Worm (Caenorhabditis elegans) whole organism, L1 larva: Measurements from ENCODE around the gene F42A10.6.

Experiments used
- C04F5.9 ChIP-seq: sonication (generic microtip); optimal IDR thresholded peaks from 2 replicates; lab custom pipeline; 2016; ENCODE audit warnings: missing genetic modification characterization, missing compliant biosample characterization
- F16B12.6 ChIP-seq: fragments of 150-350 bp; optimal IDR thresholded peaks from 2 replicates; lab custom pipeline; 2014; ENCODE audit warnings: missing biosample characterization, missing genetic modification characterization
- alr-1 ChIP-seq: fragments of 200-800 bp; sonication (Bioruptor generic); optimal IDR thresholded peaks from 2 replicates; lab custom pipeline; 2018; ENCODE audit warnings: borderline replicate concordance, mild to moderate bottlenecking, missing genetic modification characterization, missing compliant biosample characterization
- ceh-8 ChIP-seq: fragments of 200-800 bp; sonication (Bioruptor generic); optimal IDR thresholded peaks from 2 replicates; lab custom pipeline; 2018; ENCODE audit warnings: mild to moderate bottlenecking, missing genetic modification characterization, moderate library complexity, missing compliant biosample characterization
- ceh-82 ChIP-seq, 3 experiments: fragments of 150-350 bp in 1 of 3; sonication (generic microtip) in 2 of 3; optimal IDR thresholded peaks; 2 replicates each; lab custom pipeline; 2014 to 2017; ENCODE audit warnings: missing biosample characterization in 3 of 3, missing genetic modification characterization in 3 of 3
- ceh-90 ChIP-seq: sonication (generic microtip); optimal IDR thresholded peaks from 2 replicates; lab custom pipeline; 2016; ENCODE audit warnings: missing genetic modification characterization, missing compliant biosample characterization
- ces-1 ChIP-seq: fragments of 150-350 bp; optimal IDR thresholded peaks from 2 replicates; lab custom pipeline; 2014; ENCODE audit warnings: missing biosample characterization, missing genetic modification reagents, missing genetic modification characterization
- dpl-1 ChIP-seq, 3 experiments: fragments of 150-350 bp in 2 of 3; sonication (generic microtip) in 1 of 3; optimal IDR thresholded peaks; 2 replicates each; lab custom pipeline; 2014 to 2017; ENCODE audit warnings: missing biosample characterization in 3 of 3, missing genetic modification characterization in 3 of 3, missing genetic modification reagents in 3 of 3
- dsc-1 ChIP-seq: sonication (generic microtip); optimal IDR thresholded peaks from 2 replicates; lab custom pipeline; 2016; ENCODE audit warnings: mild to moderate bottlenecking, missing genetic modification characterization, missing compliant biosample characterization
- efl-1 ChIP-seq, 4 experiments: fragments of 150-350 bp; optimal IDR thresholded peaks in 3 of 4; peaks in 1 of 4; 1 replicate in 1 of 4; 2 replicates in 3 of 4; lab custom pipeline; 2014; ENCODE audit warnings: missing biosample characterization in 2 of 4, missing genetic modification characterization in 2 of 4, missing genetic modification reagents in 2 of 4
- egl-13 ChIP-seq: sonication (generic microtip); optimal IDR thresholded peaks from 2 replicates; lab custom pipeline; 2016; ENCODE audit warnings: missing genotype, missing genetic modification reagents, missing genetic modification characterization, missing compliant biosample characterization
- egl-27 ChIP-seq, 2 experiments: fragments of 150-350 bp in 1 of 2; sonication (generic microtip); optimal IDR thresholded peaks; 3 replicates each; lab custom pipeline; 2017 to 2018; ENCODE audit warnings: missing biosample characterization in 2 of 2, missing genetic modification characterization in 2 of 2, missing genetic modification reagents in 2 of 2
- elt-2 ChIP-seq: sonication (generic microtip); optimal IDR thresholded peaks from 2 replicates; lab custom pipeline; 2016; ENCODE audit warnings: missing genetic modification characterization, mild to moderate bottlenecking, inconsistent platforms, missing compliant biosample characterization, missing genetic modification reagents
- fkh-10 ChIP-seq: sonication (generic microtip); optimal IDR thresholded peaks from 2 replicates; lab custom pipeline; 2017; ENCODE audit warnings: missing biosample characterization, missing genetic modification reagents, missing genetic modification characterization
- fkh-8 ChIP-seq: sonication (generic microtip); optimal IDR thresholded peaks from 2 replicates; lab custom pipeline; 2016; ENCODE audit warnings: mild to moderate bottlenecking, missing genetic modification characterization, missing compliant biosample characterization
- fos-1 ChIP-seq: fragments of 150-350 bp; optimal IDR thresholded peaks from 2 replicates; lab custom pipeline; 2014; ENCODE audit warnings: missing biosample characterization, missing genetic modification characterization
- hpl-2 ChIP-seq: fragments of 150-350 bp; optimal IDR thresholded peaks from 2 replicates; lab custom pipeline; 2014; ENCODE audit warnings: missing biosample characterization, missing genetic modification reagents, missing genetic modification characterization
- irx-1 ChIP-seq: sonication (generic microtip); optimal IDR thresholded peaks from 2 replicates; lab custom pipeline; 2016; ENCODE audit warnings: missing genetic modification characterization, missing compliant biosample characterization
- isw-1 ChIP-seq: fragments of 200-800 bp; sonication (Bioruptor generic); IDR thresholded peaks from 2 replicates; pipeline ENCODE4 v1.3.6; 2022; ENCODE audit warnings: missing genetic modification characterization, missing compliant biosample characterization
- jun-1 ChIP-seq: fragments of 150-350 bp; optimal IDR thresholded peaks from 2 replicates; lab custom pipeline; 2014; ENCODE audit warnings: missing biosample characterization, missing genetic modification reagents, missing genetic modification characterization
- lin-13 ChIP-seq: fragments of 150-350 bp; optimal IDR thresholded peaks from 2 replicates; lab custom pipeline; 2014; ENCODE audit warnings: missing biosample characterization, missing genetic modification reagents, missing genetic modification characterization
- lin-14 ChIP-seq: fragments of 200-800 bp; sonication (Bioruptor generic); optimal IDR thresholded peaks from 2 replicates; lab custom pipeline; 2018; ENCODE audit warnings: mild to moderate bottlenecking, missing genetic modification characterization, moderate library complexity, missing compliant biosample characterization
- lin-35 ChIP-seq, 2 experiments: fragments of 150-350 bp; optimal IDR thresholded peaks; 2 replicates each; lab custom pipeline; 2014; ENCODE audit warnings: missing biosample characterization in 2 of 2, missing genetic modification characterization in 2 of 2, missing genetic modification reagents in 2 of 2
- lir-3 ChIP-seq: sonication (generic microtip); optimal IDR thresholded peaks from 2 replicates; lab custom pipeline; 2016; ENCODE audit warnings: mild to moderate bottlenecking, missing genetic modification characterization, moderate library complexity, missing compliant biosample characterization; ENCODE audit not compliant: poor library complexity
- lsy-2 ChIP-seq, 2 experiments: fragments of 150-350 bp; optimal IDR thresholded peaks; 2 replicates each; lab custom pipeline; 2014; ENCODE audit warnings: missing biosample characterization in 2 of 2, missing genetic modification characterization in 2 of 2
- mab-9 ChIP-seq: fragments of 200-800 bp; sonication (Bioruptor generic); IDR thresholded peaks from 2 replicates; pipeline ENCODE4 v1.3.6; 2022; ENCODE audit warnings: missing genetic modification reagents, missing genetic modification characterization, missing compliant biosample characterization
- mdl-1 ChIP-seq, 2 experiments: fragments of 150-350 bp; optimal IDR thresholded peaks; 2 replicates each; lab custom pipeline; 2014 to 2017; ENCODE audit warnings: missing biosample characterization in 2 of 2, missing genetic modification characterization in 2 of 2, inconsistent platforms in 1 of 2
- mep-1 ChIP-seq: fragments of 150-350 bp; optimal IDR thresholded peaks from 2 replicates; lab custom pipeline; 2014; ENCODE audit warnings: missing biosample characterization, missing genetic modification characterization
- nhr-12 ChIP-seq: sonication (generic microtip); optimal IDR thresholded peaks from 2 replicates; lab custom pipeline; 2017; ENCODE audit warnings: missing biosample characterization, missing genetic modification characterization
- nhr-19 ChIP-seq: fragments of 200-800 bp; sonication (Bioruptor generic); conservative IDR thresholded peaks from 2 replicates; pipeline ENCODE4 v1.3.6; 2022; ENCODE audit warnings: missing genetic modification characterization, missing compliant biosample characterization
- nhr-20 ChIP-seq: sonication (generic microtip); optimal IDR thresholded peaks from 2 replicates; lab custom pipeline; 2016; ENCODE audit warnings: mild to moderate bottlenecking, missing genetic modification characterization, missing compliant biosample characterization
- nhr-47 ChIP-seq: sonication (generic microtip); optimal IDR thresholded peaks from 2 replicates; lab custom pipeline; 2016; ENCODE audit warnings: mild to moderate bottlenecking, missing genetic modification characterization, moderate library complexity, missing compliant biosample characterization
- nhr-71 ChIP-seq: sonication (generic microtip); optimal IDR thresholded peaks from 2 replicates; lab custom pipeline; 2016; ENCODE audit warnings: mild to moderate bottlenecking, missing genetic modification characterization, moderate library complexity, missing compliant biosample characterization
- nhr-85 ChIP-seq: sonication (generic microtip); peaks from one replicate; lab custom pipeline; 2016; ENCODE audit warnings: missing genetic modification characterization, inconsistent platforms, missing compliant biosample characterization
- pqm-1 ChIP-seq: sonication (generic microtip); optimal IDR thresholded peaks from 3 replicates; lab custom pipeline; 2017; ENCODE audit warnings: missing biosample characterization, missing genetic modification characterization
- rnt-1 ChIP-seq: sonication (generic microtip); optimal IDR thresholded peaks from 2 replicates; lab custom pipeline; 2016; ENCODE audit warnings: mild to moderate bottlenecking, missing genetic modification characterization, moderate library complexity, missing compliant biosample characterization
- snu-23 ChIP-seq: sonication (generic microtip); optimal IDR thresholded peaks from 2 replicates; lab custom pipeline; 2016; ENCODE audit warnings: missing genetic modification characterization, missing compliant biosample characterization
- swsn-7 ChIP-seq: sonication (generic microtip); optimal IDR thresholded peaks from 2 replicates; lab custom pipeline; 2016; ENCODE audit warnings: missing genetic modification characterization, missing compliant biosample characterization
- tbx-2 ChIP-seq: sonication (generic microtip); optimal IDR thresholded peaks from 2 replicates; lab custom pipeline; 2016; ENCODE audit warnings: missing genetic modification characterization, missing compliant biosample characterization
- tlp-1 ChIP-seq: fragments of 150-350 bp; optimal IDR thresholded peaks from 2 replicates; lab custom pipeline; 2014; ENCODE audit warnings: missing biosample characterization, missing genetic modification characterization
- unc-86 ChIP-seq: sonication (generic microtip); optimal IDR thresholded peaks from 2 replicates; lab custom pipeline; 2016; ENCODE audit warnings: missing genetic modification characterization, missing compliant biosample characterization
- xbp-1 ChIP-seq: sonication (generic microtip); optimal IDR thresholded peaks from 2 replicates; lab custom pipeline; 2016; ENCODE audit warnings: missing genetic modification characterization, missing compliant biosample characterization
- zip-4 ChIP-seq: fragments of 200-800 bp; sonication (Bioruptor generic); optimal IDR thresholded peaks from 2 replicates; lab custom pipeline; 2018; ENCODE audit warnings: mild to moderate bottlenecking, missing genetic modification characterization, moderate library complexity, missing compliant biosample characterization
- ztf-4 ChIP-seq: fragments of 150-350 bp; optimal IDR thresholded peaks from 2 replicates; lab custom pipeline; 2014; ENCODE audit warnings: missing biosample characterization, missing genetic modification characterization

F42A10.6 gene

ce11 chrIII:6137431-6137830 is 39.2 kb downstream of the F42A10.6 start:
- no peak for TF ChIP-seq elt-2 (tag; lab: Kevin White, UChicago)
- peak; percentile 89 for TF ChIP-seq nhr-71 (tag; lab: Kevin White, UChicago)
- no peak for TF ChIP-seq pqm-1 (tag; lab: Kevin White, UChicago)
- TF ChIP-seq hpl-2 (GFP tag; lab: Kevin White, UChicago): no peak
- peak; percentile 22 for TF ChIP-seq nhr-20 (tag; lab: Kevin White, UChicago)
- TF ChIP-seq lin-14 (GFP tag; lab: Kevin White, UChicago): peak; percentile 98
- peak; percentile 69 for TF ChIP-seq fkh-8 (tag; lab: Kevin White, UChicago)
- peak; percentile 87 for TF ChIP-seq unc-86 (tag; lab: Kevin White, UChicago)
- peak; percentile 55 for TF ChIP-seq dsc-1 (tag; lab: Kevin White, UChicago)
- TF ChIP-seq mab-9 (GFP tag; lab: Robert Waterston, UW): 0 out of 2 replicates have a peak, but pooled peaks have one; percentile 31
- no peak for TF ChIP-seq nhr-85 (tag; lab: Kevin White, UChicago)
- TF ChIP-seq ceh-8 (GFP tag; lab: Kevin White, UChicago): peak; percentile 55
- TF ChIP-seq lin-35 (GFP tag; optimal IDR thresholded peaks at IDR 0.05; lab: Kevin White, UChicago): peak in 1 of 2 experiments; percentile 53
- TF ChIP-seq tbx-2: peak; percentile 77
- TF ChIP-seq nhr-12 (tag; lab: Kevin White, UChicago): no peak
- peak; percentile 47; the same call in 1 of the 2 replicates for TF ChIP-seq isw-1 (GFP tag; lab: Robert Waterston, UW)
- TF ChIP-seq nhr-19 (GFP tag; lab: Robert Waterston, UW): peak; percentile 44
- TF ChIP-seq lir-3: peak; percentile 2
- TF ChIP-seq efl-1 (optimal IDR thresholded peaks at IDR 0.05; lab: Kevin White, UChicago): peak; percentile 47 to 55
- peak in 1 of 2 experiments; percentile 35 for TF ChIP-seq efl-1 (GFP tag; optimal IDR thresholded peaks at IDR 0.05 in 1 of 2; lab: Kevin White, UChicago)
- peak; percentile 77 for TF ChIP-seq swsn-7 (tag; lab: Kevin White, UChicago)
- TF ChIP-seq zip-4 (GFP tag; lab: Kevin White, UChicago): peak; percentile 27
- TF ChIP-seq ceh-82 (tag; optimal IDR thresholded peaks at IDR 0.05; lab: Kevin White, UChicago): peak; percentile 3 to 82 (median 78)
- no peak for TF ChIP-seq F16B12.6 (tag; lab: Kevin White, UChicago)
- TF ChIP-seq snu-23 (GFP tag; lab: Kevin White, UChicago): peak; percentile 71
- peak; percentile 65 for TF ChIP-seq ztf-4 (tag; lab: Kevin White, UChicago)
- peak; percentile 69 for TF ChIP-seq nhr-47 (tag; lab: Kevin White, UChicago)
- no peak for TF ChIP-seq ceh-90 (tag; lab: Kevin White, UChicago)
- TF ChIP-seq egl-27 (tag; optimal IDR thresholded peaks at IDR 0.05; lab: Kevin White, UChicago): peak in 1 of 2 experiments; percentile 48
- TF ChIP-seq lsy-2 (tag; optimal IDR thresholded peaks at IDR 0.05; lab: Kevin White, UChicago): peak; percentile 70 to 72
- peak; percentile 68 for TF ChIP-seq mep-1 (tag; lab: Kevin White, UChicago)
- peak; percentile 71 for TF ChIP-seq rnt-1 (tag; lab: Kevin White, UChicago)
- TF ChIP-seq C04F5.9: no peak
- TF ChIP-seq fos-1 (tag; lab: Kevin White, UChicago): peak; percentile 5
- no peak for TF ChIP-seq alr-1 (tag; lab: Kevin White, UChicago)
- TF ChIP-seq lin-13 (GFP tag; lab: Kevin White, UChicago): peak; percentile 65
- TF ChIP-seq irx-1 (tag; lab: Kevin White, UChicago): peak; percentile 57
- TF ChIP-seq mdl-1 (tag; optimal IDR thresholded peaks at IDR 0.05; lab: Kevin White, UChicago): peak in 1 of 2 experiments; percentile 57
- TF ChIP-seq fkh-10 (GFP tag; lab: Kevin White, UChicago): peak; percentile 96
- TF ChIP-seq ces-1: peak; percentile 59
- TF ChIP-seq xbp-1 (tag; lab: Kevin White, UChicago): peak; percentile 63
- no peak for TF ChIP-seq tlp-1
- peak; percentile 3 for TF ChIP-seq jun-1
- TF ChIP-seq dpl-1 (GFP tag; optimal IDR thresholded peaks at IDR 0.05; lab: Kevin White, UChicago): peak in 2 of 3 experiments; percentile 17 to 29
- peak; percentile 51 for TF ChIP-seq egl-13
